Worm (Caenorhabditis elegans) whole organism, L4 larva: Measurements from ENCODE around the gene ZC84.6.

Source experiments
- F10B5.3 ChIP-seq: sonication (generic microtip); optimal IDR thresholded peaks from 2 replicates; lab custom pipeline; 2016; ENCODE audit warnings: mild to moderate bottlenecking, missing genetic modification characterization, missing compliant biosample characterization
- aha-1 ChIP-seq: fragments of 150-350 bp; peaks from one replicate; lab custom pipeline; 2014; ENCODE audit warnings: missing biosample characterization, missing genetic modification characterization
- ama-1 ChIP-seq: fragments of 150-350 bp; optimal IDR thresholded peaks from 2 replicates; lab custom pipeline; 2014; ENCODE audit warnings: inconsistent platforms, mixed read lengths
- dpl-1 ChIP-seq: fragments of 150-350 bp; optimal IDR thresholded peaks from 2 replicates; lab custom pipeline; 2014; ENCODE audit warnings: missing biosample characterization, missing genetic modification reagents, missing genetic modification characterization
- lin-13 ChIP-seq: fragments of 150-350 bp; optimal IDR thresholded peaks from 2 replicates; lab custom pipeline; 2014; ENCODE audit warnings: missing biosample characterization, missing genetic modification reagents, missing genetic modification characterization
- lin-15B ChIP-seq: fragments of 150-350 bp; sonication (generic microtip); optimal IDR thresholded peaks from 3 replicates; lab custom pipeline; 2014; ENCODE audit warnings: missing biosample characterization, missing genetic modification characterization
- nhr-237 ChIP-seq: sonication (generic microtip); optimal IDR thresholded peaks from 2 replicates; lab custom pipeline; 2017; ENCODE audit warnings: missing biosample characterization, missing genetic modification characterization
- pqm-1 ChIP-seq: sonication (generic microtip); optimal IDR thresholded peaks from 2 replicates; lab custom pipeline; 2017; ENCODE audit warnings: missing biosample characterization, missing genetic modification characterization
- unc-39 ChIP-seq: sonication (generic microtip); optimal IDR thresholded peaks from 2 replicates; lab custom pipeline; 2017; ENCODE audit warnings: missing biosample characterization, missing genetic modification characterization

ce11 chrIII:9199605-9200004, at the start of gene ZC84.6:
- TF ChIP-seq unc-39 (no peak), ama-1 (lab: Kevin White, UChicago) (no peak), F10B5.3 (no peak), aha-1 (tag; lab: Kevin White, UChicago) (no peak), dpl-1 (no peak), pqm-1 (tag; lab: Kevin White, UChicago) (no peak), lin-15B (no peak), nhr-237 (no peak), lin-13 (GFP tag; lab: Kevin White, UChicago) (no peak)
